Worm (Caenorhabditis elegans) whole organism, L2 larva: ENCODE measurements around the gene D2096.9.

ENCODE experiments used
- C34F6.9 ChIP-seq: fragments of 150-350 bp; optimal IDR thresholded peaks from 2 replicates; lab custom pipeline; 2014; ENCODE audit warnings: missing biosample characterization, missing genetic modification characterization
- F13H6.1 ChIP-seq: sonication (generic microtip); optimal IDR thresholded peaks from 2 replicates; lab custom pipeline; 2016; ENCODE audit warnings: missing genetic modification characterization, missing compliant biosample characterization
- R02D3.7 ChIP-seq: fragments of 150-350 bp; optimal IDR thresholded peaks from 2 replicates; lab custom pipeline; 2014; ENCODE audit warnings: missing biosample characterization, missing genetic modification characterization
- Y55F3AM.14 ChIP-seq: fragments of 200-800 bp; sonication (Bioruptor generic); optimal IDR thresholded peaks from 2 replicates; lab custom pipeline; 2018; ENCODE audit warnings: mild to moderate bottlenecking, missing genetic modification characterization, missing compliant biosample characterization
- ZK546.5 ChIP-seq: sonication (generic microtip); optimal IDR thresholded peaks from 2 replicates; lab custom pipeline; 2017; ENCODE audit warnings: missing biosample characterization, missing genetic modification characterization
- aly-2 ChIP-seq: fragments of 150-350 bp; optimal IDR thresholded peaks from 2 replicates; lab custom pipeline; 2014; ENCODE audit warnings: missing biosample characterization, missing genetic modification characterization
- ama-1 ChIP-seq: fragments of 150-350 bp; optimal IDR thresholded peaks from 2 replicates; lab custom pipeline; 2018; ENCODE audit warnings: inconsistent platforms
- blmp-1 ChIP-seq: sonication (generic microtip); optimal IDR thresholded peaks from 2 replicates; lab custom pipeline; 2017; ENCODE audit warnings: missing genetic modification characterization, mild to moderate bottlenecking, missing compliant biosample characterization, antibody characterized with exemption, moderate library complexity; ENCODE audit not compliant: insufficient read depth
- ceh-16 ChIP-seq: fragments of 150-350 bp; optimal IDR thresholded peaks from 2 replicates; lab custom pipeline; 2014; ENCODE audit warnings: missing biosample characterization, missing genetic modification characterization
- ceh-82 ChIP-seq: fragments of 150-350 bp; optimal IDR thresholded peaks from 2 replicates; lab custom pipeline; 2014; ENCODE audit warnings: missing biosample characterization, missing genetic modification characterization
- crh-2 ChIP-seq: sonication (generic microtip); optimal IDR thresholded peaks from 2 replicates; lab custom pipeline; 2017; ENCODE audit warnings: missing biosample characterization, missing genetic modification characterization
- dmd-4 ChIP-seq: sonication (generic microtip); optimal IDR thresholded peaks from 2 replicates; lab custom pipeline; 2017; ENCODE audit warnings: missing biosample characterization, missing genetic modification characterization
- egl-27 ChIP-seq: sonication (generic microtip); optimal IDR thresholded peaks from 3 replicates; lab custom pipeline; 2017; ENCODE audit warnings: missing biosample characterization, missing genetic modification reagents, missing genetic modification characterization
- elt-1 ChIP-seq: fragments of 150-350 bp; optimal IDR thresholded peaks from 2 replicates; lab custom pipeline; 2014; ENCODE audit warnings: missing biosample characterization, missing genetic modification characterization
- fos-1 ChIP-seq: fragments of 150-350 bp; optimal IDR thresholded peaks from 2 replicates; lab custom pipeline; 2014; ENCODE audit warnings: missing biosample characterization, missing genetic modification characterization
- gmeb-1 ChIP-seq: fragments of 150-350 bp; optimal IDR thresholded peaks from 2 replicates; lab custom pipeline; 2014; ENCODE audit warnings: missing biosample characterization, missing genetic modification characterization
- lin-11 ChIP-seq: fragments of 150-350 bp; sonication (generic microtip); optimal IDR thresholded peaks from 2 replicates; lab custom pipeline; 2014; ENCODE audit warnings: missing biosample characterization, missing genetic modification characterization, inconsistent platforms, mixed read lengths
- lin-13 ChIP-seq: fragments of 150-350 bp; optimal IDR thresholded peaks from 2 replicates; lab custom pipeline; 2014; ENCODE audit warnings: missing biosample characterization, missing genetic modification reagents, missing genetic modification characterization
- lin-39 ChIP-seq: fragments of 150-350 bp; optimal IDR thresholded peaks from 2 replicates; lab custom pipeline; 2014; ENCODE audit warnings: missing biosample characterization, missing genetic modification reagents, missing genetic modification characterization
- lsy-2 ChIP-seq, 2 experiments: fragments of 150-350 bp in 1 of 2; sonication (generic microtip) in 1 of 2; optimal IDR thresholded peaks; 2 replicates each; lab custom pipeline; 2014 to 2017; ENCODE audit warnings: missing biosample characterization in 2 of 2, missing genetic modification characterization in 2 of 2
- mab-5 ChIP-seq: fragments of 150-350 bp; optimal IDR thresholded peaks from 2 replicates; lab custom pipeline; 2014; ENCODE audit warnings: missing biosample characterization, missing genetic modification characterization
- mbf-1 ChIP-seq: sonication (generic microtip); optimal IDR thresholded peaks from 2 replicates; lab custom pipeline; 2017; ENCODE audit warnings: missing biosample characterization, missing genetic modification characterization
- nhr-10 ChIP-seq: sonication (generic microtip); optimal IDR thresholded peaks from 2 replicates; lab custom pipeline; 2017; ENCODE audit warnings: missing biosample characterization, missing genetic modification characterization
- nhr-11 ChIP-seq: fragments of 150-350 bp; optimal IDR thresholded peaks from 2 replicates; lab custom pipeline; 2014; ENCODE audit warnings: missing biosample characterization, missing genetic modification characterization
- nhr-129 ChIP-seq: fragments of 150-350 bp; optimal IDR thresholded peaks from 2 replicates; lab custom pipeline; 2014; ENCODE audit warnings: missing biosample characterization, missing genetic modification characterization
- nhr-21 ChIP-seq: fragments of 150-350 bp; optimal IDR thresholded peaks from 2 replicates; lab custom pipeline; 2014; ENCODE audit warnings: missing biosample characterization, missing genetic modification characterization
- nhr-23 ChIP-seq: fragments of 150-350 bp; optimal IDR thresholded peaks from 2 replicates; lab custom pipeline; 2014; ENCODE audit warnings: missing biosample characterization, missing genetic modification reagents, missing genetic modification characterization
- nhr-237 ChIP-seq: fragments of 150-350 bp; optimal IDR thresholded peaks from 2 replicates; lab custom pipeline; 2014; ENCODE audit warnings: missing biosample characterization, missing genetic modification characterization
- nhr-25 ChIP-seq: fragments of 150-350 bp; sonication (generic microtip); optimal IDR thresholded peaks from 3 replicates; lab custom pipeline; 2014; ENCODE audit warnings: missing biosample characterization, missing genetic modification characterization
- nhr-6 ChIP-seq: fragments of 150-350 bp; optimal IDR thresholded peaks from 2 replicates; lab custom pipeline; 2014; ENCODE audit warnings: missing biosample characterization, missing genetic modification characterization
- nhr-77 ChIP-seq: fragments of 150-350 bp; optimal IDR thresholded peaks from 2 replicates; lab custom pipeline; 2014; ENCODE audit warnings: missing biosample characterization, missing genetic modification characterization
- peb-1 ChIP-seq: fragments of 150-350 bp; optimal IDR thresholded peaks from 2 replicates; lab custom pipeline; 2014; ENCODE audit warnings: missing biosample characterization, missing genetic modification characterization
- sem-4 ChIP-seq: fragments of 150-350 bp; optimal IDR thresholded peaks from 2 replicates; lab custom pipeline; 2014; ENCODE audit warnings: missing biosample characterization, missing genetic modification reagents, missing genetic modification characterization
- skn-1 ChIP-seq: sonication (generic microtip); optimal IDR thresholded peaks from 2 replicates; lab custom pipeline; 2017; ENCODE audit warnings: missing biosample characterization, missing genetic modification characterization
- sma-3 ChIP-seq: sonication (generic microtip); optimal IDR thresholded peaks from 2 replicates; lab custom pipeline; 2016; ENCODE audit warnings: missing genetic modification reagents, missing genetic modification characterization, missing compliant biosample characterization
- sma-9 ChIP-seq, 2 experiments: fragments of 150-350 bp in 1 of 2; sonication (generic microtip) in 1 of 2; optimal IDR thresholded peaks; 2 replicates each; lab custom pipeline; 2014 to 2016; ENCODE audit warnings: missing genetic modification characterization in 2 of 2, mild to moderate bottlenecking in 1 of 2, missing biosample characterization in 1 of 2, missing compliant biosample characterization in 1 of 2, missing genetic modification reagents in 1 of 2, moderate library complexity in 1 of 2
- snpc-4 ChIP-seq: fragments of 150-350 bp; optimal IDR thresholded peaks from 2 replicates; lab custom pipeline; 2014; ENCODE audit warnings: missing biosample characterization, missing genetic modification characterization
- unc-39 ChIP-seq: fragments of 150-350 bp; optimal IDR thresholded peaks from 2 replicates; lab custom pipeline; 2014; ENCODE audit warnings: missing biosample characterization, missing genetic modification characterization
- unc-55 ChIP-seq: fragments of 150-350 bp; sonication (generic microtip); optimal IDR thresholded peaks from 3 replicates; lab custom pipeline; 2014; ENCODE audit warnings: missing biosample characterization, missing genetic modification reagents, missing genetic modification characterization
- zag-1 ChIP-seq: fragments of 150-350 bp; optimal IDR thresholded peaks from 2 replicates; lab custom pipeline; 2014; ENCODE audit warnings: missing biosample characterization, missing genetic modification characterization
- ztf-1 ChIP-seq: fragments of 200-800 bp; sonication (Bioruptor generic); conservative IDR thresholded peaks from 2 replicates; pipeline ENCODE4 v1.3.6; 2022; ENCODE audit warnings: missing genetic modification characterization, missing compliant biosample characterization
- ztf-4 ChIP-seq: fragments of 150-350 bp; optimal IDR thresholded peaks from 2 replicates; lab custom pipeline; 2014; ENCODE audit warnings: missing biosample characterization, missing genetic modification characterization

The D2096.9 gene

ce11 chrIV:8378280-8378679, 4.3 kb downstream of the D2096.9 start:
- no peak for TF ChIP-seq egl-27 (tag; lab: Kevin White, UChicago)
- TF ChIP-seq unc-55: no peak
- no peak for TF ChIP-seq nhr-6 (tag; lab: Kevin White, UChicago)
- no peak for TF ChIP-seq unc-39 (tag; lab: Kevin White, UChicago)
- no peak for TF ChIP-seq ceh-82 (tag; lab: Kevin White, UChicago)

DNA sequence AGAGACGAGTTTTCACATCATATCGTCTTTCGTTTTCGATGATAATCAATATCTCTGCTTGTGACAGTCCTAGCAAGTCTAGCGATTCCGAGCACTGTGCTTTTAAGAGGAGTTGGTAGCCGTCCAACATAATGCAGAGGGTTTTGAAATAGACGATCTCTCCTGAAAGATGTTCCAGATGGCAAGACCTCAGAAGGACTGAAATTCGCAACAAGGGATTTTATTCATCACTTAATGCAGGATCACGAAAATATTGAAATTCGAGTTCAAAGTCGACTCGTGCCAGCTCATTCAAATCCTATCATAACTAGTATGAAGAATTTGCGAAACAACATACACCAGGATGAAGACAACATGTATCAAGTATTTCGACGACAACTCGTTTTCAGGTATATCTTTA, 5.1 kb downstream of the D2096.9 start, which contains the start of gene D2096.7:
Gene D2096.7 (minus strand): TSS at position 130 of the 400 bp plus-strand sequence.
- no peak for TF ChIP-seq snpc-4 (tag; lab: Kevin White, UChicago)
- TF ChIP-seq nhr-21 (tag; lab: Kevin White, UChicago): no peak
- TF ChIP-seq nhr-23 (tag; lab: Kevin White, UChicago): no peak
- TF ChIP-seq crh-2 (tag; lab: Kevin White, UChicago): peak; percentile 20
- TF ChIP-seq lin-11 (tag; lab: Kevin White, UChicago): no peak
- no peak for TF ChIP-seq sma-3 (GFP tag; lab: Kevin White, UChicago)
- TF ChIP-seq nhr-77: no peak
- no peak for TF ChIP-seq sma-9 (GFP tag; optimal IDR thresholded peaks at IDR 0.05; lab: Kevin White, UChicago)
- TF ChIP-seq sma-9 (tag; optimal IDR thresholded peaks at IDR 0.05; lab: Kevin White, UChicago): no peak
- TF ChIP-seq dmd-4 (tag; lab: Kevin White, UChicago): no peak
- peak; percentile 3 for TF ChIP-seq Y55F3AM.14
- no peak for TF ChIP-seq ztf-1 (GFP tag; lab: Robert Waterston, UW)
- no peak for TF ChIP-seq elt-1 (tag; lab: Kevin White, UChicago)
- TF ChIP-seq nhr-237 (tag; lab: Kevin White, UChicago): no peak
- TF ChIP-seq, all 48 proteins: peak for 2

- TF ChIP-seq dmd-4 (tag; lab: Kevin White, UChicago) (no peak), C34F6.9 (tag; lab: Kevin White, UChicago) (peak; percentile 84), fos-1 (tag; lab: Kevin White, UChicago) (peak; percentile 43), lin-39 (tag; lab: Kevin White, UChicago) (no peak), nhr-129 (tag; lab: Kevin White, UChicago) (peak; percentile 81), crh-2 (tag; lab: Kevin White, UChicago) (peak; percentile 46), ceh-16 (tag; lab: Kevin White, UChicago) (no peak), unc-55 (peak; percentile 41), ztf-4 (tag; lab: Kevin White, UChicago) (no peak)
Measured at ce11 chrIV:8376923-8377322, 5.7 kb downstream of the D2096.9 start.

DNA sequence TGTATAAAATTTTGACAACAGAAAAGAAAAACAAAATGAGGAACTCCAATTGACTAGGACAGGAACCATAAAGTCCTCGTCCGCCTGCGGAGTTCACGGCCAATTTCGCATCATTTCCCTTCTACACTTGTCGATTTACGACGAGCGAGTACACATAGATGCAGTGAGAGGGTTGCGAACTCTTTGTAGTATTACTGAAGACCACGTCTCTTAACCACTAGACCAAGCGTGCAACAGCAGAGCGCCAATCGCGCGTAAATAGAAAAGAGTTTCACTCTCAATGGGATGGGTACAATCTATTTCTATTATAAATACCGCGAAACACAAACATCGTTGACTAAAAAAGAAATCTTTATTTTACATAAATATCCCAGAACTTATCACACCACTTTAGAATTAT, 7.2 kb downstream of the D2096.9 start:
- TF ChIP-seq sem-4 (tag; lab: Kevin White, UChicago): peak; percentile 21
- peak; percentile 32 for TF ChIP-seq mab-5
- peak; percentile 9 for TF ChIP-seq ceh-16 (tag; lab: Kevin White, UChicago)
- no peak for TF ChIP-seq nhr-11
- TF ChIP-seq lin-13 (GFP tag; lab: Kevin White, UChicago): peak; percentile 82
- no peak for TF ChIP-seq nhr-10 (tag; lab: Kevin White, UChicago)
- TF ChIP-seq Y55F3AM.14: peak; percentile 68
- peak; percentile 85 for TF ChIP-seq crh-2 (tag; lab: Kevin White, UChicago)
- no peak for TF ChIP-seq unc-55
- peak; percentile 15 for TF ChIP-seq R02D3.7 (tag; lab: Kevin White, UChicago)
- peak; percentile 74 for TF ChIP-seq F13H6.1 (tag; lab: Kevin White, UChicago)
- no peak for TF ChIP-seq aly-2 (tag; lab: Kevin White, UChicago)
- peak; percentile 66 for TF ChIP-seq nhr-21 (tag; lab: Kevin White, UChicago)
- no peak for TF ChIP-seq nhr-25 (tag; lab: Kevin White, UChicago)
- peak; percentile 43 for TF ChIP-seq zag-1 (tag; lab: Kevin White, UChicago)
- TF ChIP-seq gmeb-1: peak; percentile 71
- no peak for TF ChIP-seq ama-1
- no peak for TF ChIP-seq peb-1 (tag; lab: Kevin White, UChicago)
- TF ChIP-seq lin-39 (tag; lab: Kevin White, UChicago): no peak
- peak; percentile 72 for TF ChIP-seq fos-1 (tag; lab: Kevin White, UChicago)
- TF ChIP-seq nhr-129 (tag; lab: Kevin White, UChicago): peak; percentile 96
- TF ChIP-seq elt-1 (tag; lab: Kevin White, UChicago): no peak
- TF ChIP-seq egl-27 (tag; lab: Kevin White, UChicago): peak; percentile 59
- peak; percentile 44 for TF ChIP-seq lin-11 (tag; lab: Kevin White, UChicago)
- peak; percentile 71 for TF ChIP-seq snpc-4 (tag; lab: Kevin White, UChicago)
- peak; percentile 84 for TF ChIP-seq C34F6.9 (tag; lab: Kevin White, UChicago)
- no peak for TF ChIP-seq blmp-1
- no peak for TF ChIP-seq skn-1 (tag; lab: Kevin White, UChicago)
- peak; percentile 81 for TF ChIP-seq sma-3 (GFP tag; lab: Kevin White, UChicago)
- no peak for TF ChIP-seq unc-39 (tag; lab: Kevin White, UChicago)
- TF ChIP-seq mbf-1 (tag; lab: Kevin White, UChicago): no peak
- TF ChIP-seq ztf-4 (tag; lab: Kevin White, UChicago): peak; percentile 74
- TF ChIP-seq sma-9 (GFP tag; optimal IDR thresholded peaks at IDR 0.05; lab: Kevin White, UChicago): peak; percentile 89
- no peak for TF ChIP-seq sma-9 (tag; optimal IDR thresholded peaks at IDR 0.05; lab: Kevin White, UChicago)
- TF ChIP-seq ZK546.5 (tag; lab: Kevin White, UChicago): no peak
- TF ChIP-seq nhr-6 (tag; lab: Kevin White, UChicago): peak; percentile 74
- peak; percentile 54 to 82 for TF ChIP-seq lsy-2 (tag; optimal IDR thresholded peaks at IDR 0.05; lab: Kevin White, UChicago)
- TF ChIP-seq nhr-77: no peak
- no peak for TF ChIP-seq nhr-23 (tag; lab: Kevin White, UChicago)
